Worm (Caenorhabditis elegans): Measurements from ENCODE around the gene srx-128.

ce11 chrV:13843147-13843546 lies 5.9 kb downstream of the srx-128 start, which contains the start of gene srx-130:
- no peak for TF ChIP-seq pqm-1 (tag; optimal IDR thresholded peaks at IDR 0.05)
- no peak for TF ChIP-seq ama-1 (optimal IDR thresholded peaks at IDR 0.05)
- no peak for TF ChIP-seq ceh-30 (tag; optimal IDR thresholded peaks at IDR 0.05)
- no peak for TF ChIP-seq sox-4 (tag; optimal IDR thresholded peaks at IDR 0.05)
- no peak for TF ChIP-seq pag-3 (tag; optimal IDR thresholded peaks at IDR 0.05; ENCODE audit: borderline replicate concordance)
- TF ChIP-seq dmd-4 (tag; optimal IDR thresholded peaks at IDR 0.05; ENCODE audit: borderline replicate concordance): no peak
- no peak for TF ChIP-seq C38D4.7 (GFP tag; optimal IDR thresholded peaks at IDR 0.05)
- TF ChIP-seq gmeb-2 (tag; optimal IDR thresholded peaks at IDR 0.05): no peak
- TF ChIP-seq ets-4 (tag; optimal IDR thresholded peaks at IDR 0.05): no peak
- no peak for TF ChIP-seq unc-55 (GFP tag; optimal IDR thresholded peaks at IDR 0.05)
- TF ChIP-seq pha-2 (tag; optimal IDR thresholded peaks at IDR 0.05): no peak
